Worm (Caenorhabditis elegans) whole organism, young adult: ENCODE measurements around the gene str-153.

Experiments used
- B0336.3 ChIP-seq: fragments of 200-800 bp; sonication (Bioruptor generic); IDR thresholded peaks from 2 replicates; pipeline ENCODE4 v1.3.6; 2022; ENCODE audit warnings: missing genetic modification characterization, missing compliant biosample characterization
- C06A6.2 ChIP-seq: fragments of 200-800 bp; sonication (Bioruptor generic); conservative IDR thresholded peaks from 2 replicates; pipeline ENCODE4 v1.3.6; 2022; ENCODE audit warnings: missing genetic modification characterization, missing compliant biosample characterization
- K12H6.12 ChIP-seq: fragments of 200-800 bp; sonication (Bioruptor generic); optimal IDR thresholded peaks from 2 replicates; lab custom pipeline; 2018; ENCODE audit warnings: mild to moderate bottlenecking, missing genetic modification characterization, missing compliant biosample characterization
- Y53F4B.3 ChIP-seq: fragments of 200-800 bp; sonication (Bioruptor generic); IDR thresholded peaks from 2 replicates; pipeline ENCODE4 v1.3.6; 2022; ENCODE audit warnings: missing genetic modification reagents, missing genetic modification characterization, missing compliant biosample characterization
- Y53G8AR.9 ChIP-seq: fragments of 200-800 bp; sonication (Bioruptor generic); conservative IDR thresholded peaks from 2 replicates; pipeline ENCODE4 v1.3.6; 2022; ENCODE audit warnings: missing genetic modification reagents, missing genetic modification characterization, missing compliant biosample characterization
- Y95B8A.8 ChIP-seq: fragments of 200-800 bp; sonication (Bioruptor generic); IDR thresholded peaks from 2 replicates; pipeline ENCODE4 v1.3.6; 2022; ENCODE audit warnings: missing genetic modification reagents, missing genetic modification characterization, missing compliant biosample characterization
- akir-1 ChIP-seq: fragments of 200-800 bp; sonication (Bioruptor generic); optimal IDR thresholded peaks from 2 replicates; lab custom pipeline; 2018; ENCODE audit warnings: mild to moderate bottlenecking, missing genetic modification characterization, moderate library complexity, missing compliant biosample characterization
- ama-1 ChIP-seq, 3 experiments: fragments of 150-350 bp in 1 of 3; sonication (generic microtip) in 2 of 3; optimal IDR thresholded peaks; 2 replicates each; lab custom pipeline; 2014 to 2018; ENCODE audit warnings: missing biosample characterization in 2 of 3, missing genetic modification characterization in 2 of 3, missing genetic modification reagents in 2 of 3
- atf-7 ChIP-seq: sonication (generic microtip); optimal IDR thresholded peaks from 2 replicates; lab custom pipeline; 2017; ENCODE audit warnings: mild to moderate bottlenecking, missing genetic modification characterization, missing compliant biosample characterization
- attf-6 ChIP-seq: fragments of 200-800 bp; sonication (Bioruptor generic); IDR thresholded peaks from 2 replicates; pipeline ENCODE4 v1.3.6; 2022; ENCODE audit warnings: missing genetic modification reagents, missing genetic modification characterization, missing compliant biosample characterization
- cebp-2 ChIP-seq: fragments of 200-800 bp; sonication (Bioruptor generic); IDR thresholded peaks from 2 replicates; pipeline ENCODE4 v1.3.6; 2022; ENCODE audit warnings: missing genetic modification characterization, missing compliant biosample characterization
- ceh-91 ChIP-seq: fragments of 200-800 bp; sonication (Bioruptor generic); IDR thresholded peaks from 2 replicates; pipeline ENCODE4 v1.3.6; 2022; ENCODE audit warnings: missing genetic modification reagents, missing genetic modification characterization, missing compliant biosample characterization
- chd-7 ChIP-seq: sonication (generic microtip); optimal IDR thresholded peaks from 2 replicates; lab custom pipeline; 2016; ENCODE audit warnings: mild to moderate bottlenecking, missing genetic modification characterization, moderate library complexity, missing compliant biosample characterization
- die-1 ChIP-seq: sonication (generic microtip); optimal IDR thresholded peaks from 2 replicates; lab custom pipeline; 2016; ENCODE audit warnings: missing genotype, mild to moderate bottlenecking, missing genetic modification characterization, missing compliant biosample characterization
- dpff-1 ChIP-seq: sonication (generic microtip); optimal IDR thresholded peaks from 2 replicates; lab custom pipeline; 2017; ENCODE audit warnings: mild to moderate bottlenecking, missing genetic modification characterization, missing compliant biosample characterization
- egrh-3 ChIP-seq: fragments of 200-800 bp; sonication (Bioruptor generic); IDR thresholded peaks from 2 replicates; pipeline ENCODE4 v1.3.6; 2022; ENCODE audit warnings: missing genetic modification reagents, missing genetic modification characterization, missing compliant biosample characterization
- fkh-3 ChIP-seq: sonication (generic microtip); optimal IDR thresholded peaks from 2 replicates; lab custom pipeline; 2016; ENCODE audit warnings: mild to moderate bottlenecking, missing genetic modification characterization, missing compliant biosample characterization
- gei-17 ChIP-seq: fragments of 200-800 bp; sonication (Bioruptor generic); optimal IDR thresholded peaks from 2 replicates; lab custom pipeline; 2018; ENCODE audit warnings: mild to moderate bottlenecking, missing genetic modification characterization, missing compliant biosample characterization
- him-1 ChIP-seq: sonication (generic microtip); optimal IDR thresholded peaks from 2 replicates; lab custom pipeline; 2016; ENCODE audit warnings: missing genotype, missing genetic modification reagents, missing genetic modification characterization, missing compliant biosample characterization
- lag-1 ChIP-seq: fragments of 200-800 bp; sonication (Bioruptor generic); IDR thresholded peaks from 2 replicates; pipeline ENCODE4 v1.3.6; 2022; ENCODE audit warnings: missing genetic modification reagents, missing genetic modification characterization, missing compliant biosample characterization
- let-526 ChIP-seq: fragments of 200-800 bp; sonication (Bioruptor generic); IDR thresholded peaks from 2 replicates; pipeline ENCODE4 v1.3.6; 2022; ENCODE audit warnings: missing genetic modification reagents, missing genetic modification characterization, missing compliant biosample characterization
- let-607 ChIP-seq, 2 experiments: fragments of 200-800 bp in 1 of 2; sonication (Bioruptor generic) in 1 of 2; sonication (generic microtip) in 1 of 2; optimal IDR thresholded peaks; 2 replicates each; lab custom pipeline; 2016 to 2018; ENCODE audit warnings: mild to moderate bottlenecking in 2 of 2, missing compliant biosample characterization in 2 of 2, missing genetic modification characterization in 2 of 2, moderate library complexity in 2 of 2, missing genotype in 1 of 2
- lin-26 ChIP-seq: fragments of 200-800 bp; sonication (Bioruptor generic); IDR thresholded peaks from 2 replicates; pipeline ENCODE4 v1.3.6; 2022; ENCODE audit warnings: missing genetic modification reagents, missing genetic modification characterization, missing compliant biosample characterization
- madf-6 ChIP-seq: fragments of 200-800 bp; sonication (Bioruptor generic); IDR thresholded peaks from 2 replicates; pipeline ENCODE4 v1.3.6; 2022; ENCODE audit warnings: missing genetic modification reagents, missing genetic modification characterization, missing compliant biosample characterization
- madf-8 ChIP-seq: fragments of 200-800 bp; sonication (Bioruptor generic); conservative IDR thresholded peaks from 2 replicates; pipeline ENCODE4 v1.3.6; 2022; ENCODE audit warnings: missing genetic modification reagents, missing genetic modification characterization, missing compliant biosample characterization
- nhr-120 ChIP-seq: fragments of 200-800 bp; sonication (Bioruptor generic); IDR thresholded peaks from 2 replicates; pipeline ENCODE4 v1.3.6; 2022; ENCODE audit warnings: missing genetic modification characterization, missing compliant biosample characterization
- nhr-179 ChIP-seq: sonication (generic microtip); optimal IDR thresholded peaks from 2 replicates; lab custom pipeline; 2016; ENCODE audit warnings: mild to moderate bottlenecking, missing genetic modification characterization, missing compliant biosample characterization
- pbrm-1 ChIP-seq: fragments of 200-800 bp; sonication (Bioruptor generic); IDR thresholded peaks from 2 replicates; pipeline ENCODE4 v1.3.6; 2022; ENCODE audit warnings: missing genetic modification reagents, missing genetic modification characterization, missing compliant biosample characterization
- snpc-4 ChIP-seq, 5 experiments: fragments of 150-350 bp in 1 of 5; sonication (generic microtip) in 4 of 5; optimal IDR thresholded peaks; 2 replicates each; lab custom pipeline; 2014 to 2018; ENCODE audit warnings: missing genetic modification characterization in 5 of 5, missing biosample characterization in 3 of 5, antibody characterized with exemption in 2 of 5, mild to moderate bottlenecking in 2 of 5, missing compliant biosample characterization in 2 of 5, missing genotype in 2 of 5, moderate library complexity in 2 of 5, missing genetic modification reagents in 1 of 5
- tbp1 ChIP-seq: fragments of 200-800 bp; sonication (Bioruptor generic); optimal IDR thresholded peaks from 2 replicates; lab custom pipeline; 2018; ENCODE audit warnings: mild to moderate bottlenecking, missing genetic modification characterization, missing compliant biosample characterization
- unc-62 ChIP-seq: fragments of 150-350 bp; optimal IDR thresholded peaks from 2 replicates; lab custom pipeline; 2014; ENCODE audit warnings: missing biosample characterization, missing genetic modification reagents, missing genetic modification characterization

Gene str-153

ce11 chrIV:4963834-4964233 lies 29.6 kb downstream of the str-153 start, which contains the start of gene txt-3:
Gene txt-3 (plus strand): TSS chrIV:4963958.
- no peak for TF ChIP-seq him-1 (tag; lab: Kevin White, UChicago)
- no peak for TF ChIP-seq atf-7 (tag; lab: Kevin White, UChicago)
- TF ChIP-seq nhr-120: no peak
- no peak for TF ChIP-seq B0336.3 (GFP tag; lab: Robert Waterston, UW)
- no peak for TF ChIP-seq snpc-4 (GFP tag; optimal IDR thresholded peaks at IDR 0.05; lab: Kevin White, UChicago)
- TF ChIP-seq snpc-4 (tag; optimal IDR thresholded peaks at IDR 0.05; lab: Kevin White, UChicago): no peak
- TF ChIP-seq, all 124 proteins: peak for 0

DNA sequence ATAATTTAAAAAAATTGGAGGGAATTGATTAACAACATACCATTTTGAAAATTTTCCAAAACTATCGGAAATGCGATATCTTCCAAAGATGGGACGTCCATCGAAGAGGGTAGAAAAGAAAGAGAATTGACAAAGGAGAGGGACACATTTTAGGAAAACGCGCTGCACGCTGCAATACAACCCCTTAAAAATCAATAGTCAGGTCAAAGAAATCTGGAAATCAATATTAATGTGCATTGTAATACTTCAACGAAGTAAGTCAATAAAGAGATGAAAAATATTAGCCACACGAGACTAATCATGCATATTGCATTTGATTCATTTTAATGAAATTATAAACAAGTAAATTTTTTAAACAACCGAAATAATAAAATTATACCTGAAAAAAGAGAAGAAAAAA lies 35.2 kb downstream of the str-153 start, which contains the start of gene Y9C9A.13:
Gene Y9C9A.13 (minus strand): TSS at position 101 of the 400 bp plus-strand sequence.
- TF ChIP-seq unc-62 (GFP tag; lab: Kevin White, UChicago): no peak
- no peak for TF ChIP-seq C06A6.2 (GFP tag; lab: Robert Waterston, UW)
- no peak for TF ChIP-seq madf-6 (GFP tag; lab: Robert Waterston, UW)
- no peak for TF ChIP-seq lag-1 (GFP tag; lab: Robert Waterston, UW)
- no peak for TF ChIP-seq let-526 (GFP tag; lab: Robert Waterston, UW)
- TF ChIP-seq him-1 (tag; lab: Kevin White, UChicago): no peak
- TF ChIP-seq ama-1 (optimal IDR thresholded peaks at IDR 0.05; lab: Kevin White, UChicago): no peak
- no peak for TF ChIP-seq ama-1 (GFP tag; optimal IDR thresholded peaks at IDR 0.05; lab: Kevin White, UChicago)
- no peak for TF ChIP-seq fkh-3
- no peak for TF ChIP-seq Y53F4B.3 (GFP tag; lab: Robert Waterston, UW)

- TF ChIP-seq attf-6 (GFP tag; lab: Robert Waterston, UW) (no peak), pbrm-1 (GFP tag; lab: Robert Waterston, UW) (no peak)
Observed at ce11 chrIV:4975995-4976394, 41.8 kb downstream of the str-153 start, which contains the start of gene Y9C9A.16. Gene Y9C9A.16 (minus strand): TSS chrIV:4976125.

DNA sequence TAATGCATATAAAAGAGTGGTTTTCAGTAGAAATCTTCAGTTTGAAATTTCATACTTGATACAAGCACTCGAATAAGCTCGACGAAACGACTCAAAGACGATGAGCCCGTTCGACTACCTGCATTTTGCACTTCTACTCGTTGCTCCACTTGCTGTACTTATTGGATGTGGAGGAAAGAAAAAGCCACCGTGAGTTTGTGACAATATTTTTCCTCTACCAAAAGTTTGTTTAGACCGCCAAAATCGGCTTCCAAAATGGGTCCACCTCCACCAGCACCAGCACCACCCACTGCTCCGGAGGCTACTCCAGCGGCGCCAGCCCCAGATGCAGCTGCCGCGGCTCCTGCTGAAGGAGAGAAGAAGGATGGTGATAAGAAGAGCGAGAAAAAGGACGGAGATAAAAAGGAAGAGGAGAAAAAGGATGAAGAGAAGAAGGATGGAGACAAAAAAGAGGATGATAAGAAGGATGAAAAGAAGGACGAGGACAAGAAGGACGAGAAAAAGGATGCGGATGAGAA lies 43.0 kb downstream of the str-153 start, which contains the start of gene E03H12.5:
Gene E03H12.5 (plus strand): TSS at position 51 of the 518 bp plus-strand sequence.
- TF ChIP-seq egrh-3 (GFP tag; lab: Robert Waterston, UW) (peak; percentile 85; the same call in 1 of the 2 replicates), him-1 (tag; lab: Kevin White, UChicago) (no peak)
- TF ChIP-seq, all 124 proteins: peak for 1

- TF ChIP-seq K12H6.12 (tag; lab: Kevin White, UChicago) (no peak), gei-17 (no peak), lin-26 (GFP tag; lab: Robert Waterston, UW) (no peak), madf-8 (no peak), die-1 (tag; lab: Kevin White, UChicago) (no peak), nhr-179 (no peak), Y95B8A.8 (GFP tag; lab: Robert Waterston, UW) (no peak), cebp-2 (GFP tag; lab: Robert Waterston, UW) (no peak), akir-1 (no peak), ceh-91 (GFP tag; lab: Robert Waterston, UW) (no peak), dpff-1 (no peak), tbp1 (GFP tag; lab: Kevin White, UChicago) (no peak), let-607 (tag; optimal IDR thresholded peaks at IDR 0.05; lab: Kevin White, UChicago) (no peak), chd-7 (tag; lab: Kevin White, UChicago) (no peak), Y53G8AR.9 (GFP tag; lab: Robert Waterston, UW) (no peak), Y53F4B.3 (GFP tag; lab: Robert Waterston, UW) (no peak)
Observed at ce11 chrIV:4981027-4981426, 46.8 kb downstream of the str-153 start, which contains the start of gene srz-24. Gene srz-24 (minus strand): TSS chrIV:4981127.
